Worm (Caenorhabditis elegans): ENCODE measurements around the gene agt-2.
A peak's percentile ranks its signal among the peaks of the same experiment; 100 is the strongest.

ce11 chrII:5322732-5323326 lies 50.8 kb downstream of the agt-2 start, which contains the start of gene vhp-1:
- TF ChIP-seq unc-39 (tag; optimal IDR thresholded peaks at IDR 0.05), result no peak
- no peak for TF ChIP-seq nhr-25 (tag; optimal IDR thresholded peaks at IDR 0.05)
- TF ChIP-seq aly-2 (tag; optimal IDR thresholded peaks at IDR 0.05), result no peak
- no peak for TF ChIP-seq egl-27 (tag; optimal IDR thresholded peaks at IDR 0.05)
- TF ChIP-seq nhr-23 (tag; optimal IDR thresholded peaks at IDR 0.05), result peak; percentile 16
- TF ChIP-seq ceh-9 (tag; optimal IDR thresholded peaks at IDR 0.05), result no peak
- no peak for TF ChIP-seq ztf-4 (tag; optimal IDR thresholded peaks at IDR 0.05)
- no peak for TF ChIP-seq nfya-1 (tag; optimal IDR thresholded peaks at IDR 0.05; ENCODE audit: insufficient read depth)
- no peak for TF ChIP-seq ceh-16 (tag; optimal IDR thresholded peaks at IDR 0.05)
- TF ChIP-seq fkh-2 (tag; optimal IDR thresholded peaks at IDR 0.05), result no peak
- no peak for TF ChIP-seq nhr-12 (tag; optimal IDR thresholded peaks at IDR 0.05)
- TF ChIP-seq jun-1 (tag; optimal IDR thresholded peaks at IDR 0.05), result no peak
- TF ChIP-seq unc-62 (GFP tag; optimal IDR thresholded peaks at IDR 0.05), result no peak
- no peak for TF ChIP-seq zag-1 (tag; optimal IDR thresholded peaks at IDR 0.05)

All from whole organism, L3 larva.